Fruit fly (Drosophila melanogaster): ENCODE results near the gene CG15177.

DNA sequence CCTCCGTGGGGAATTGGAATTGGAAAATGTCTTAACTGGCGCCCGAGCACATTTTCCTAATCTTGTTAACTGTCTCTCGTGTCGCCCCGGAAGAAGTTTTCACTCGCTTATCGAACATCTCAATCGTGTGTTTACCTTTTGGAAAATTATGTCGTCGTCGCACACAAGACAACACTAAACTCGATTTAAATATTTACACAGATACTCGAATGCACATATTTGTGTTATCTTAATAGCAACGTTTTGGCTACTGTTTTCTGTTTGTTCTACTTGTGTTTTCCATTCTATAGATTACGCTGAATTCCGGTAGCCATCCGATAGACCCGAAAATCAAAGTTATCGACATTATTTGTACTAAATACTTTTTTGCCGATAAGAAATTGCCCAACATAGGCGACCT, 38.1 kb upstream of the CG15177 start:
- TF ChIP-seq aop (GFP tag; IDR thresholded peaks at IDR 0.05) = no peak
- TF ChIP-seq ro (GFP tag; IDR thresholded peaks at IDR 0.05) = no peak
- TF ChIP-seq CG8944 (GFP tag; optimal IDR thresholded peaks at IDR 0.05) = no peak
- TF ChIP-seq CG10209 (GFP tag; optimal IDR thresholded peaks at IDR 0.05) = peak; percentile 71
- TF ChIP-seq CG43689 (GFP tag; IDR thresholded peaks at IDR 0.05) = no peak
- TF ChIP-seq ap (GFP tag; IDR thresholded peaks at IDR 0.05) = no peak
- no peak for TF ChIP-seq CG16813 (GFP tag; IDR thresholded peaks at IDR 0.05; ENCODE audit: partially characterized antibody)
- no peak for TF ChIP-seq dmrt99B (tag; optimal IDR thresholded peaks at IDR 0.05)
- TF ChIP-seq unpg (GFP tag; optimal IDR thresholded peaks at IDR 0.05) = peak; percentile 34
- no peak for TF ChIP-seq CG34376 (GFP tag; optimal IDR thresholded peaks at IDR 0.05)
- no peak for TF ChIP-seq CG10366 (GFP tag; IDR thresholded peaks at IDR 0.05)
- TF ChIP-seq al (GFP tag; IDR thresholded peaks at IDR 0.05) = no peak
- no peak for TF ChIP-seq CG3281 (GFP tag; optimal IDR thresholded peaks at IDR 0.05)
